Fruit fly (Drosophila melanogaster) whole organism, pupa: Measurements from ENCODE around the gene Nrx-IV.

Experiments
- CG10348 ChIP-seq: fragments of 200-800 bp; sonication (Bioruptor generic); IDR thresholded peaks from 2 replicates; pipeline ENCODE4 v1.3.6; 2022; ENCODE audit warnings: missing biosample characterization, missing genetic modification characterization
- CG12605 ChIP-seq: fragments of 200-800 bp; sonication (Bioruptor generic); IDR thresholded peaks from 2 replicates; pipeline ENCODE4 v1.3.6; 2022; ENCODE audit warnings: missing biosample characterization, missing genetic modification characterization
- CG13204 ChIP-seq: fragments of 200-800 bp; sonication (Bioruptor generic); optimal IDR thresholded peaks from 2 replicates; lab custom pipeline; 2018; ENCODE audit warnings: missing biosample characterization, mild to moderate bottlenecking, missing genetic modification characterization, moderate library complexity
- CG14655 ChIP-seq: fragments of 200-800 bp; sonication (Bioruptor generic); optimal IDR thresholded peaks from 3 replicates; lab custom pipeline; 2017; ENCODE audit warnings: mild to moderate bottlenecking, missing biosample characterization, missing genetic modification reagents, missing genetic modification characterization
- CG15710 ChIP-seq: fragments of 200-800 bp; sonication (Bioruptor generic); optimal IDR thresholded peaks from 2 replicates; lab custom pipeline; 2018; ENCODE audit warnings: missing biosample characterization, mild to moderate bottlenecking, missing genetic modification characterization, moderate library complexity
- CG17806 ChIP-seq: fragments of 200-800 bp; sonication (Bioruptor generic); optimal IDR thresholded peaks from 2 replicates; lab custom pipeline; 2018; ENCODE audit warnings: missing biosample characterization, mild to moderate bottlenecking, missing genetic modification characterization, moderate library complexity
- CG32121 ChIP-seq: fragments of 200-800 bp; sonication (Bioruptor generic); IDR thresholded peaks from 2 replicates; pipeline ENCODE4 v1.3.6; 2022; ENCODE audit warnings: missing biosample characterization, missing genetic modification characterization
- CG34367 ChIP-seq: fragments of 200-800 bp; sonication (Bioruptor generic); optimal IDR thresholded peaks from 2 replicates; lab custom pipeline; 2018; ENCODE audit warnings: missing biosample characterization, mild to moderate bottlenecking, missing genetic modification characterization
- CG4496 ChIP-seq: fragments of 200-800 bp; sonication (Bioruptor generic); IDR thresholded peaks from 3 replicates; pipeline ENCODE4 v1.3.6; 2022; ENCODE audit warnings: missing biosample characterization, missing genetic modification characterization
- CG8159 ChIP-seq: fragments of 200-800 bp; sonication (Bioruptor generic); optimal IDR thresholded peaks from 3 replicates; lab custom pipeline; 2018; ENCODE audit warnings: missing biosample characterization, mild to moderate bottlenecking, missing genetic modification characterization, moderate library complexity
- CG8301 ChIP-seq: fragments of 200-800 bp; sonication (Bioruptor generic); optimal IDR thresholded peaks from 2 replicates; lab custom pipeline; 2018; ENCODE audit warnings: missing biosample characterization, mild to moderate bottlenecking, missing genetic modification characterization
- CG9948 ChIP-seq: fragments of 200-800 bp; sonication (Bioruptor generic); optimal IDR thresholded peaks from 2 replicates; lab custom pipeline; 2018; ENCODE audit warnings: missing biosample characterization, mild to moderate bottlenecking, missing genetic modification characterization, moderate library complexity
- D1 ChIP-seq: fragments of 200-800 bp; sonication (Bioruptor generic); optimal IDR thresholded peaks from 2 replicates; lab custom pipeline; 2018; ENCODE audit warnings: missing biosample characterization, mild to moderate bottlenecking, missing genetic modification characterization, moderate library complexity
- EcR ChIP-seq: fragments of 200-800 bp; sonication (Bioruptor generic); optimal IDR thresholded peaks from 3 replicates; lab custom pipeline; 2019; ENCODE audit warnings: missing biosample characterization, missing genetic modification characterization, mild to moderate bottlenecking, moderate library complexity, missing genetic modification reagents
- Ets98B ChIP-seq: fragments of 200-800 bp; sonication (Bioruptor generic); IDR thresholded peaks from 2 replicates; pipeline ENCODE4 v1.3.6; 2022; ENCODE audit warnings: missing biosample characterization, missing genetic modification characterization
- Pif1A ChIP-seq: fragments of 200-800 bp; sonication (Bioruptor generic); optimal IDR thresholded peaks from 3 replicates; lab custom pipeline; 2016; ENCODE audit warnings: missing biosample characterization, missing genetic modification characterization
- Pif1B ChIP-seq: fragments of 200-800 bp; sonication (Bioruptor generic); optimal IDR thresholded peaks from 3 replicates; lab custom pipeline; 2016; ENCODE audit warnings: missing biosample characterization, missing genetic modification characterization
- Snoo ChIP-seq: fragments of 200-800 bp; sonication (Bioruptor generic); optimal IDR thresholded peaks from 3 replicates; lab custom pipeline; 2017; ENCODE audit warnings: missing biosample characterization, mild to moderate bottlenecking, missing genetic modification characterization, inconsistent platforms
- fd96Ca ChIP-seq: fragments of 200-800 bp; sonication (Bioruptor generic); IDR thresholded peaks from 3 replicates; pipeline ENCODE4 v1.3.6; 2022; ENCODE audit warnings: missing biosample characterization, missing genetic modification characterization
- gl ChIP-seq: fragments of 200-800 bp; sonication (Bioruptor generic); optimal IDR thresholded peaks from 2 replicates; lab custom pipeline; 2018; ENCODE audit warnings: missing biosample characterization, mild to moderate bottlenecking, missing genetic modification characterization
- rn ChIP-seq: fragments of 200-800 bp; sonication (Bioruptor generic); IDR thresholded peaks from 2 replicates; pipeline ENCODE4 v1.3.6; 2022; ENCODE audit warnings: missing biosample characterization, missing genetic modification characterization

Nrx-IV gene

DNA sequence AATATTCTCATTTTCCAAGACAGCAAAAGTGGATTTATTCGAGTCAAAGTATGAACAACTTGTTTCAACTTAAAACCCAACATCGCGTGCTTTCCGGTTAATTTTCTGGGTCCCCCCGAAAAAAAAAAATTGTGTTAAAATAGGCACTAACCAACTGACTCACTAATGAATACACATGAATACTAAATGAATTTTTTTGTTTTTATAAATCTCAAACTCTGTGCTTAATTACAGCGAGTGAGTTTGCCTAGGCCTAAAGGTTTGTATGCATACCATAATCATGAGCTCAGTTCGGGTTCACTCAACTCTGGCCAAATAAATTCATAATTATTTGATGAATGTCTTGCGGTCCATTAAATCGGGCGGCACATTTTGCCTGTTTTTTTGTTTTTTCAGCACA lies 38.9 kb upstream of the Nrx-IV start:
- TF ChIP-seq CG8159 (tag; lab: Kevin White, UChicago) (no peak), gl (tag; lab: Kevin White, UChicago) (no peak), Pif1A (GFP tag; lab: Kevin White, UChicago) (no peak), rn (GFP tag; lab: Robert Waterston, UW) (no peak), CG8301 (tag; lab: Kevin White, UChicago) (no peak), Snoo (tag; lab: Kevin White, UChicago) (no peak), Ets98B (GFP tag; lab: Robert Waterston, UW) (no peak), CG12605 (GFP tag; lab: Robert Waterston, UW) (no peak), CG15710 (tag; lab: Kevin White, UChicago) (no peak), CG9948 (tag; lab: Kevin White, UChicago) (no peak), CG14655 (GFP tag; lab: Kevin White, UChicago) (no peak), CG10348 (GFP tag; lab: Robert Waterston, UW) (no peak), CG34367 (tag; lab: Kevin White, UChicago) (no peak), CG13204 (GFP tag; lab: Kevin White, UChicago) (no peak), CG32121 (GFP tag; lab: Robert Waterston, UW) (no peak), D1 (no peak), fd96Ca (GFP tag; lab: Robert Waterston, UW) (no peak), Pif1B (GFP tag; lab: Kevin White, UChicago) (no peak), CG17806 (tag; lab: Kevin White, UChicago) (no peak), CG4496 (GFP tag; lab: Robert Waterston, UW) (no peak)

DNA sequence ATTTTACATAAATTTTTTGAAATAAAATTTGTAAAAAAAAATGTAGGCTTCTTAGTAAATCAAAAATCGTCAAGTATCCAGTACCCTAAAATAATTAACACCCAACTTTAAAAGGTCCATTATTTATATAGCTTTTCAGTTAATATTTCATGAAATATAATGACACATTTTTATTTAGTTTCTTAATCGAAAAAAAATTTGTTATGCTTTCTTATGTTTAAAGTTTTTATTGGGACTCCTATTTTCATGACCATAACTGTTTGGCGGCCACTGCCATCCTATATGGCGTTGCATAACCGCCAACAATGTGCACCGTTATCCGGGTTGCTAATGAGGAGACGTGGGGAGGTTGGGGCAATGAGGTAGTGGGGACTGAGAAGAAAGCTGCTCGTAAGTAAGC lies 37.8 kb upstream of the Nrx-IV start:
- no peak for TF ChIP-seq Pif1B (GFP tag; lab: Kevin White, UChicago)
- peak; percentile 37 for TF ChIP-seq CG8159 (tag; lab: Kevin White, UChicago)
- TF ChIP-seq rn (GFP tag; lab: Robert Waterston, UW) = no peak
- TF ChIP-seq CG32121 (GFP tag; lab: Robert Waterston, UW) = no peak
- TF ChIP-seq Ets98B (GFP tag; lab: Robert Waterston, UW) = no peak
- TF ChIP-seq CG14655 (GFP tag; lab: Kevin White, UChicago) = peak; percentile 56
- no peak for TF ChIP-seq EcR (GFP tag; lab: Kevin White, UChicago)

DNA sequence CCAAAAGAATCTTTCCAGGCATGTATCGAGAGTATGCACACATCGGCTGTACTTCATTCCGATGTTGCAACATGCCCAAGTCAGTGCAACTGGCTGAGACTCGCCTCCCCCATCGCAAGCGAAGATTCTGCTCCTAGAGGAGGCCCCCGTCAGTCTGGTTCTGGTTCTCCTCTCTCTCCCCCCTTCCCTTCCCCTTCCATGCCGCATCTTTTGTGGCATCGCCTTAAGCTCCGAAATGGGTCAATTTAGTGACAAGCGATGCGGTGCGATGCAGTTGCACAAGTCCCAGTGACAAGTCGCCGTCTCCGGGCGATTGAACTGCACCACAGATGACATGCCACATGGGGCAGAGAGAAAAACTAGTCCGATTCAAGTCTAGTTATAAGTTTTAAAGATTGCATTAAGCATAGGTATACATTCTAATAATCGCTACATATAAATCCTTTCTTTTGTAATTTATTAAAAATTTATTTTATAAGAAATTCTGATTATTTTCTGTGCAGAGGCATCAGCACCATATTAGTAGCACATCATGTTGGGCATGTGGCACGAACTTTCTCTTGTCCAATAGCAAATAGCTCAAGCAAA lies 37.2 kb upstream of the Nrx-IV start:
- TF ChIP-seq fd96Ca (GFP tag; lab: Robert Waterston, UW) = peak; percentile 53; the same call in 2 of the 3 replicates
- peak; percentile 68 for TF ChIP-seq EcR (GFP tag; lab: Kevin White, UChicago)
- no peak for TF ChIP-seq CG8159 (tag; lab: Kevin White, UChicago)
- no peak for TF ChIP-seq D1
- no peak for TF ChIP-seq CG12605 (GFP tag; lab: Robert Waterston, UW)
- TF ChIP-seq Pif1A (GFP tag; lab: Kevin White, UChicago) = peak; percentile 42
- peak; percentile 10; the same call in 1 of the 3 replicates for TF ChIP-seq CG4496 (GFP tag; lab: Robert Waterston, UW)
- peak; percentile 23 for TF ChIP-seq CG9948 (tag; lab: Kevin White, UChicago)
- peak; percentile 40 for TF ChIP-seq CG17806 (tag; lab: Kevin White, UChicago)
- TF ChIP-seq CG15710 (tag; lab: Kevin White, UChicago) = peak; percentile 31
- no peak for TF ChIP-seq rn (GFP tag; lab: Robert Waterston, UW)
- TF ChIP-seq CG14655 (GFP tag; lab: Kevin White, UChicago) = peak; percentile 73
- no peak for TF ChIP-seq gl (tag; lab: Kevin White, UChicago)
- TF ChIP-seq CG13204 (GFP tag; lab: Kevin White, UChicago) = peak; percentile 49
- TF ChIP-seq CG32121 (GFP tag; lab: Robert Waterston, UW) = peak; percentile 62
- TF ChIP-seq Ets98B (GFP tag; lab: Robert Waterston, UW) = no peak; the same call in 1 of the 2 replicates
- TF ChIP-seq CG34367 (tag; lab: Kevin White, UChicago) = no peak
- peak; percentile 16 for TF ChIP-seq Pif1B (GFP tag; lab: Kevin White, UChicago)
- TF ChIP-seq CG10348 (GFP tag; lab: Robert Waterston, UW) = no peak
- no peak for TF ChIP-seq Snoo (tag; lab: Kevin White, UChicago)
- peak; percentile 61 for TF ChIP-seq CG8301 (tag; lab: Kevin White, UChicago)

DNA sequence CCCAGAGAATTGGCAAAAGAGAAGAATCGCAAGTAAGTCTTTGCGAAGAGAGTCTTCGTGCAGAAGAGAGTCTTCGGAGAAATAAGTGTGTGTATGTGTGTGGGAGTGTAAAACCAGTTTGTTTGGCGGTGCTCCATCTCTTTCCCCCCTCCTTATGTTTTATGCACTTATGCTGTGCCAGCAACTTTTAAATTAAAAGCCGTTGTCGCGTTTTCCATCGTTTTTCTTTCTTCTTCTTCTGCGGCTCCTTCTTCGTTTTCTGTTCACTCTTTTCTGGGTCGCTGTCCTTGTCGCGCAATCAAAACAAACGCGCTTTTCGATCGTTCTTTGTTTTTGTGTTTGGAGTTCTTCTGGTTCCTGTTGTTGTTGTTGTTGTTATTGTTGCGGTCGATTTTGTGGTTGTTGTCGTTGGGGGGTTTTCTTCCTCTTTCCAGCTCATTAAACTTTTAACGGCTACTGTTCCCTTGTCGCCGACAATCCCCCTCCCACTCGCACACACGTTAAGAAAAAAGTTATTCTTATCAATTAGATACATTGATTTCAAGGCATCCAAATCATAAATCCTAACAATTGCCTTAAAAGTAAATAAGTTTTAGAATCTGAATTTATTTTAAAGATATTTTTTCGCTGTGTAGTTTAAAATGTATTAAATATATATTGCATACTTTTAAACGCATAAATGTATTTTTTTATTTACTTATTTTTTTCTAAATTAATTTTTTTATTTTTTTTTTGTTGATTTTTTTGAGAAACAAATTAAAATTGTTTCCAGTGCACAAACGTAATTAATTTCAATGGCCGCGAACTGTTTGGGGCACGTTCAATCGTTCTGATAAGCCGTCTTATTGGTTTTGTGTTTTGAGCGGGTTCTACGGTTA lies 35.0 kb upstream of the Nrx-IV start:
- no peak for TF ChIP-seq CG10348 (GFP tag; lab: Robert Waterston, UW)
- peak; percentile 44; the same call in 1 of the 2 replicates for TF ChIP-seq CG12605 (GFP tag; lab: Robert Waterston, UW)
- peak; percentile 81 for TF ChIP-seq CG14655 (GFP tag; lab: Kevin White, UChicago)
- peak; percentile 36 for TF ChIP-seq CG13204 (GFP tag; lab: Kevin White, UChicago)
- TF ChIP-seq Pif1B (GFP tag; lab: Kevin White, UChicago) = peak; percentile 64
- peak; percentile 92 for TF ChIP-seq D1
- TF ChIP-seq CG15710 (tag; lab: Kevin White, UChicago) = peak; percentile 86
- TF ChIP-seq gl (tag; lab: Kevin White, UChicago) = no peak
- TF ChIP-seq rn (GFP tag; lab: Robert Waterston, UW) = peak; percentile 60; the same call in 1 of the 2 replicates
- peak; percentile 61 for TF ChIP-seq Pif1A (GFP tag; lab: Kevin White, UChicago)
- TF ChIP-seq fd96Ca (GFP tag; lab: Robert Waterston, UW) = no peak
- peak; percentile 91 for TF ChIP-seq CG9948 (tag; lab: Kevin White, UChicago)
- TF ChIP-seq CG4496 (GFP tag; lab: Robert Waterston, UW) = no peak
- no peak; the same call in 1 of the 2 replicates for TF ChIP-seq Ets98B (GFP tag; lab: Robert Waterston, UW)
- peak; percentile 77 for TF ChIP-seq CG34367 (tag; lab: Kevin White, UChicago)
- TF ChIP-seq EcR (GFP tag; lab: Kevin White, UChicago) = peak; percentile 96
- no peak for TF ChIP-seq CG32121 (GFP tag; lab: Robert Waterston, UW)
- peak; percentile 85 for TF ChIP-seq Snoo (tag; lab: Kevin White, UChicago)
- TF ChIP-seq CG8301 (tag; lab: Kevin White, UChicago) = peak; percentile 65
- peak; percentile 90 for TF ChIP-seq CG8159 (tag; lab: Kevin White, UChicago)
- TF ChIP-seq CG17806 (tag; lab: Kevin White, UChicago) = peak; percentile 84
